Fruit fly (Drosophila melanogaster) whole organism, embryonic: Measurements from ENCODE around the gene mAChR-B.

Source experiments
- Bgb ChIP-seq: fragments of 200-800 bp; sonication (Bioruptor generic); IDR thresholded peaks from 2 replicates; pipeline ENCODE4 v1.3.6; 2022; ENCODE audit warnings: missing biosample characterization, missing genetic modification characterization; ENCODE audit not compliant: partially characterized antibody
- CG10274 ChIP-seq: fragments of 200-800 bp; sonication (Bioruptor generic); optimal IDR thresholded peaks from 3 replicates; lab custom pipeline; 2017; ENCODE audit warnings: missing biosample characterization, mild to moderate bottlenecking, missing genetic modification characterization
- CG12219 ChIP-seq: fragments of 200-800 bp; sonication (Bioruptor generic); optimal IDR thresholded peaks from 3 replicates; lab custom pipeline; 2018; ENCODE audit warnings: missing biosample characterization, mild to moderate bottlenecking, missing genetic modification characterization
- CG14710 ChIP-seq: fragments of 200-800 bp; sonication (Bioruptor generic); optimal IDR thresholded peaks from 3 replicates; lab custom pipeline; 2019; ENCODE audit warnings: missing biosample characterization, mild to moderate bottlenecking, missing genetic modification characterization, moderate library complexity
- CG15269 ChIP-seq: fragments of 200-800 bp; sonication (Bioruptor generic); optimal IDR thresholded peaks from 2 replicates; lab custom pipeline; 2018; ENCODE audit warnings: missing biosample characterization, mild to moderate bottlenecking, missing genetic modification characterization, moderate library complexity
- CG1529 ChIP-seq: fragments of 200-800 bp; sonication (Bioruptor generic); optimal IDR thresholded peaks from 3 replicates; lab custom pipeline; 2018; ENCODE audit warnings: missing biosample characterization, missing genetic modification characterization
- CG2678 ChIP-seq: fragments of 200-800 bp; sonication (Bioruptor generic); optimal IDR thresholded peaks from 3 replicates; lab custom pipeline; 2019; ENCODE audit warnings: missing biosample characterization, mild to moderate bottlenecking, missing genetic modification characterization, moderate library complexity
- CG32772 ChIP-seq: fragments of 200-800 bp; sonication (Bioruptor generic); IDR thresholded peaks from 2 replicates; pipeline ENCODE4 v1.3.6; 2022; ENCODE audit warnings: missing biosample characterization, missing genetic modification characterization
- CG4617 ChIP-seq: fragments of 200-800 bp; sonication (Bioruptor generic); optimal IDR thresholded peaks from 3 replicates; lab custom pipeline; 2016; ENCODE audit warnings: missing biosample characterization, missing genetic modification characterization, borderline replicate concordance
- CG6175 ChIP-seq: fragments of 200-800 bp; sonication (Bioruptor generic); IDR thresholded peaks from 3 replicates; pipeline ENCODE4 v1.3.6; 2022; ENCODE audit warnings: missing biosample characterization, missing genetic modification characterization
- CG6689 ChIP-seq: fragments of 200-800 bp; sonication (Bioruptor generic); IDR thresholded peaks from 2 replicates; pipeline ENCODE4 v1.3.6; 2022; ENCODE audit warnings: missing biosample characterization, missing genetic modification characterization
- CG7928 ChIP-seq: fragments of 200-800 bp; sonication (Bioruptor generic); optimal IDR thresholded peaks from 2 replicates; lab custom pipeline; 2017; ENCODE audit warnings: missing biosample characterization, mild to moderate bottlenecking, missing genetic modification characterization
- CG8765 ChIP-seq: fragments of 200-800 bp; sonication (Bioruptor generic); IDR thresholded peaks from 2 replicates; pipeline ENCODE4 v1.3.6; 2022; ENCODE audit warnings: missing biosample characterization, missing genetic modification characterization
- CG9609 ChIP-seq: fragments of 200-800 bp; sonication (Bioruptor generic); optimal IDR thresholded peaks from 3 replicates; lab custom pipeline; 2016; ENCODE audit warnings: missing biosample characterization, missing genetic modification characterization
- CG9797 ChIP-seq: fragments of 200-800 bp; sonication (Bioruptor generic); optimal IDR thresholded peaks from 3 replicates; lab custom pipeline; 2018; ENCODE audit warnings: missing biosample characterization, mild to moderate bottlenecking, missing genetic modification characterization
- CG9817 ChIP-seq: fragments of 200-800 bp; sonication (Bioruptor generic); optimal IDR thresholded peaks from 2 replicates; lab custom pipeline; 2018; ENCODE audit warnings: missing biosample characterization, mild to moderate bottlenecking, missing genetic modification characterization, moderate library complexity
- CG9932 ChIP-seq: fragments of 200-800 bp; sonication (Bioruptor generic); IDR thresholded peaks from 2 replicates; pipeline ENCODE4 v1.3.6; 2022; ENCODE audit warnings: missing biosample characterization, missing genetic modification characterization
- D19A ChIP-seq: fragments of 200-800 bp; optimal IDR thresholded peaks from 3 replicates; lab custom pipeline; 2019; ENCODE audit warnings: missing biosample characterization, mild to moderate bottlenecking, missing genetic modification characterization, moderate library complexity
- ERR ChIP-seq: fragments of 200-800 bp; sonication (Bioruptor generic); optimal IDR thresholded peaks from 2 replicates; lab custom pipeline; 2016; ENCODE audit warnings: missing biosample characterization, missing genetic modification characterization
- Ets65A ChIP-seq: fragments of 200-800 bp; sonication (Bioruptor generic); peaks from one replicate; lab custom pipeline; 2016; ENCODE audit warnings: missing biosample characterization, missing genetic modification characterization
- HmgD ChIP-seq: fragments of 200-800 bp; sonication (Bioruptor generic); optimal IDR thresholded peaks from 3 replicates; lab custom pipeline; 2016; ENCODE audit warnings: missing biosample characterization, missing genetic modification characterization
- Hr39 ChIP-seq: fragments of >200 bp; optimal IDR thresholded peaks from 2 replicates; lab custom pipeline; 2017
- MESR4 ChIP-seq: fragments of 200-800 bp; sonication (Bioruptor generic); optimal IDR thresholded peaks from 2 replicates; lab custom pipeline; 2018; ENCODE audit warnings: missing biosample characterization, mild to moderate bottlenecking, missing genetic modification characterization, moderate library complexity
- NC2β ChIP-seq: fragments of 200-800 bp; sonication (Bioruptor generic); optimal IDR thresholded peaks from 2 replicates; lab custom pipeline; 2016; ENCODE audit warnings: missing biosample characterization, missing genetic modification characterization
- Pdp1 ChIP-seq, 2 experiments: fragments of 200-800 bp; sonication (Bioruptor generic); optimal IDR thresholded peaks; 3 replicates each; lab custom pipeline; 2016; ENCODE audit warnings: missing biosample characterization in 2 of 2, missing genetic modification characterization in 2 of 2, mild to moderate bottlenecking in 1 of 2, moderate library complexity in 1 of 2
- Taf1 ChIP-seq: fragments of 200-800 bp; sonication (Bioruptor generic); IDR thresholded peaks from 2 replicates; pipeline ENCODE4 v1.3.6; 2022; ENCODE audit warnings: missing biosample characterization, missing genetic modification characterization
- ab ChIP-seq: fragments of 200-800 bp; sonication (Bioruptor generic); optimal IDR thresholded peaks from 2 replicates; lab custom pipeline; 2016; ENCODE audit warnings: missing biosample characterization, missing genetic modification characterization
- aop ChIP-seq: fragments of 200-800 bp; sonication (Bioruptor generic); IDR thresholded peaks from 2 replicates; pipeline ENCODE4 v1.3.6; 2022; ENCODE audit warnings: missing biosample characterization, missing genetic modification characterization
- ap ChIP-seq: fragments of 200-800 bp; sonication (Bioruptor generic); IDR thresholded peaks from 2 replicates; pipeline ENCODE4 v1.3.6; 2022; ENCODE audit warnings: missing biosample characterization, missing genetic modification characterization
- chinmo ChIP-seq: fragments of 200-800 bp; sonication (Bioruptor generic); IDR thresholded peaks from 4 replicates; pipeline ENCODE4 v1.3.6; 2022; ENCODE audit warnings: missing biosample characterization, missing genetic modification characterization; ENCODE audit not compliant: partially characterized antibody
- dati ChIP-seq: fragments of 200-800 bp; sonication (Bioruptor generic); IDR thresholded peaks from 2 replicates; pipeline ENCODE4 v1.3.6; 2022; ENCODE audit warnings: missing biosample characterization, missing genetic modification characterization
- ewg ChIP-seq: fragments of 200-800 bp; sonication (Bioruptor generic); optimal IDR thresholded peaks from 3 replicates; lab custom pipeline; 2017; ENCODE audit warnings: mild to moderate bottlenecking, missing biosample characterization, missing genetic modification reagents, missing genetic modification characterization
- fd64A ChIP-seq: fragments of 200-800 bp; sonication (Bioruptor generic); optimal IDR thresholded peaks from 3 replicates; lab custom pipeline; 2018; ENCODE audit warnings: missing biosample characterization, mild to moderate bottlenecking, missing genetic modification characterization
- fd96Cb ChIP-seq: fragments of 200-800 bp; sonication (Bioruptor generic); optimal IDR thresholded peaks from 2 replicates; lab custom pipeline; 2018; ENCODE audit warnings: missing biosample characterization, mild to moderate bottlenecking, missing genetic modification characterization, moderate library complexity
- gro ChIP-seq: fragments of 200-800 bp; sonication (Bioruptor generic); optimal IDR thresholded peaks from 2 replicates; lab custom pipeline; 2016; ENCODE audit warnings: missing biosample characterization, missing genetic modification characterization
- hkb ChIP-seq, 2 experiments: fragments of 200-800 bp in 1 of 2; fragments of >200 bp in 1 of 2; sonication (Bioruptor generic) in 1 of 2; IDR thresholded peaks in 1 of 2; optimal IDR thresholded peaks in 1 of 2; 2 replicates each; pipeline versions ENCODE4 v1.3.6 to Lab custom; 2017 to 2022; ENCODE audit warnings: missing biosample characterization in 1 of 2, missing genetic modification characterization in 1 of 2
- knrl ChIP-seq: fragments of 200-800 bp; sonication (Bioruptor generic); IDR thresholded peaks from 3 replicates; pipeline ENCODE4 v1.3.6; 2022; ENCODE audit warnings: missing biosample characterization, missing genetic modification characterization; ENCODE audit not compliant: partially characterized antibody
- lov ChIP-seq, 2 experiments: fragments of 200-800 bp in 1 of 2; fragments of >200 bp in 1 of 2; sonication (Bioruptor generic) in 1 of 2; IDR thresholded peaks in 1 of 2; optimal IDR thresholded peaks in 1 of 2; 2 replicates in 1 of 2; 3 replicates in 1 of 2; pipeline versions ENCODE4 v1.3.6 to Lab custom; 2017 to 2022; ENCODE audit warnings: missing biosample characterization in 1 of 2, missing genetic modification characterization in 1 of 2
- nmo ChIP-seq: fragments of 200-800 bp; sonication (Bioruptor generic); optimal IDR thresholded peaks from 2 replicates; lab custom pipeline; 2018; ENCODE audit warnings: missing biosample characterization, mild to moderate bottlenecking, missing genetic modification characterization, moderate library complexity
- onecut ChIP-seq: fragments of 200-800 bp; sonication (Bioruptor generic); IDR thresholded peaks from 2 replicates; pipeline ENCODE4 v1.3.6; 2022; ENCODE audit warnings: missing biosample characterization, missing genetic modification characterization
- p53 ChIP-seq: fragments of 200-800 bp; sonication (Bioruptor generic); optimal IDR thresholded peaks from 2 replicates; lab custom pipeline; 2016; ENCODE audit warnings: missing biosample characterization, missing genetic modification characterization
- pzg ChIP-seq: fragments of 200-800 bp; sonication (Bioruptor generic); optimal IDR thresholded peaks from 3 replicates; lab custom pipeline; 2018; ENCODE audit warnings: missing biosample characterization, mild to moderate bottlenecking, missing genetic modification characterization, moderate library complexity
- sens ChIP-seq: fragments of 200-800 bp; sonication (Bioruptor generic); peaks from one replicate; lab custom pipeline; 2016; ENCODE audit warnings: missing biosample characterization, missing genetic modification characterization
- sna ChIP-seq: fragments of 200-800 bp; sonication (Bioruptor generic); IDR thresholded peaks from 2 replicates; pipeline ENCODE4 v1.3.6; 2022; ENCODE audit warnings: missing biosample characterization, missing genetic modification characterization; ENCODE audit not compliant: partially characterized antibody
- sob ChIP-seq: fragments of 200-800 bp; sonication (Bioruptor generic); IDR thresholded peaks from 2 replicates; pipeline ENCODE4 v1.3.6; 2022; ENCODE audit warnings: missing biosample characterization, missing genetic modification characterization
- tap ChIP-seq: fragments of 200-800 bp; optimal IDR thresholded peaks from 3 replicates; lab custom pipeline; 2019; ENCODE audit warnings: missing biosample characterization, mild to moderate bottlenecking, missing genetic modification characterization, moderate library complexity
- usp ChIP-seq: fragments of >200 bp; optimal IDR thresholded peaks from 2 replicates; lab custom pipeline; 2017; ENCODE audit warnings: missing biosample characterization, missing genetic modification characterization
- vvl ChIP-seq: fragments of 200-800 bp; sonication (Bioruptor generic); IDR thresholded peaks from 2 replicates; pipeline ENCODE4 v1.3.6; 2022; ENCODE audit warnings: missing biosample characterization, missing genetic modification characterization

The mAChR-B gene

DNA sequence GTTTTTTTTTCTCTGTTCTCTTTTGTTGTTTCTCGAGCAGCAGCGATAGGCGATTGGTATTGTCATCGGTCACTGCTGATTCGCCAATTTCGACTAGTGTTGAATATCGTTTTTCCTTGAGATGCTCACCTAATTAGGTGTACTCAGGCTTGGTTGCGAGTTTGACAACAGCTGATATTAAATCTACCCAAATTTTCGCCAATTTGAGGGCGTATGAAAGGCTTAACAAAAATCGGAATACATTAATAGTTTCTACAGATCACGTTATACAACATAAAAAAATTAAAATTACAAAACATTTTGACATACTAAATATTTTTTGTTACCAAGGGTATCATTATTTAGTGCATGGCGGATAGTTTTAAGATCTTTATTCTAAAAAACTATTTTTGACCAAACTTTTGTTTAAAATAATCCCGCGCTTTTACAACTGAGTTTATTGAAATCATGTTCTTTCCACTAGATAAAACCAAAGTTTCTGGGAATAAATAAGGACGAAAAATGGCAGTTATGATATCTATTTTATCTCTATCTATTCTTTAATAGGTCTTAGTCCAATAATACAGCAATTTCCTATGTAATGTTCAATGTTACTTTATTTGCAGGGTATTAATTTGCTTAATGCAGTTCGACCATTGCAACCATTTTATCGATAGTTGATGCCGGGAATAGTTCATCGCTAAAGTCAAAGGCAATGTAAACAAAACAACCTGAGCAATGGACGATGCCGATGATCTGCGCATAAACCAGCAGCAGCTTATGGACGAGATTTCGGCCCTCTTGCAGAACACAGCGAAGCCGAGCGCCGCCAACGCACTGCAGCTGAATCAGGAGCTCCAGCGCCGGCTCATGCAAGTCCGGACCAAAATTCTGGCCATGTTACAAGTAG is 45.7 kb upstream of the mAChR-B start, which contains the start of the genes CG10435 and Pbp95 (continued):
- peak; percentile 87 for TF ChIP-seq sens (GFP tag; lab: Kevin White, UChicago)
- no peak for TF ChIP-seq CG9797 (GFP tag; lab: Kevin White, UChicago)
- TF ChIP-seq ERR (GFP tag; lab: Kevin White, UChicago): no peak
- TF ChIP-seq CG10274 (GFP tag; lab: Kevin White, UChicago): peak; percentile 34
- TF ChIP-seq pzg (GFP tag; lab: Kevin White, UChicago): peak; percentile 62
- no peak for TF ChIP-seq CG1529
- TF ChIP-seq CG9609 (GFP tag; lab: Kevin White, UChicago): peak; percentile 38
- TF ChIP-seq vvl: peak; percentile 82
- no peak for TF ChIP-seq CG4617
- peak; percentile 79 for TF ChIP-seq CG9932 (GFP tag; lab: Robert Waterston, UW)
- TF ChIP-seq hkb (optimal IDR thresholded peaks at IDR 0.05; lab: Kevin White, UChicago): no peak
- TF ChIP-seq hkb (GFP tag; IDR thresholded peaks at IDR 0.05; lab: Robert Waterston, UW): no peak
- TF ChIP-seq Hr39 (lab: Kevin White, UChicago): no peak
- peak; percentile 88 for TF ChIP-seq D19A
- peak; percentile 70 for TF ChIP-seq Ets65A
- no peak for TF ChIP-seq CG7928 (GFP tag; lab: Kevin White, UChicago)
- no peak for TF ChIP-seq usp (GFP tag; lab: Kevin White, UChicago)
- peak; percentile 60 for TF ChIP-seq CG6689 (GFP tag; lab: Robert Waterston, UW)
- no peak for TF ChIP-seq fd64A
- peak; percentile 72 for TF ChIP-seq sob (GFP tag; lab: Robert Waterston, UW)
- TF ChIP-seq onecut (GFP tag; lab: Robert Waterston, UW): no peak
- peak; percentile 62 for TF ChIP-seq gro (GFP tag; lab: Kevin White, UChicago)
- no peak for TF ChIP-seq CG15269 (tag; lab: Kevin White, UChicago)
- TF ChIP-seq Pdp1 (GFP tag; optimal IDR thresholded peaks at IDR 0.05; lab: Kevin White, UChicago): peak; percentile 67 to 68
- no peak for TF ChIP-seq tap
- no peak for TF ChIP-seq MESR4 (GFP tag; lab: Kevin White, UChicago)
- peak; percentile 57 for TF ChIP-seq sna (GFP tag; lab: Robert Waterston, UW)
- TF ChIP-seq HmgD (GFP tag; lab: Kevin White, UChicago): no peak
- TF ChIP-seq CG12219: no peak
- no peak for TF ChIP-seq ewg
- 0 out of 3 replicates have a peak, but pooled peaks have one; percentile 49 for TF ChIP-seq CG6175 (GFP tag; lab: Robert Waterston, UW)
- 0 out of 4 replicates have a peak, but pooled peaks have one; percentile 48 for TF ChIP-seq chinmo
- TF ChIP-seq Bgb (GFP tag; lab: Robert Waterston, UW): peak; percentile 50
- TF ChIP-seq ap (GFP tag; lab: Robert Waterston, UW): 0 out of 2 replicates have a peak, but pooled peaks have one; percentile 13
- TF ChIP-seq CG9817 (tag; lab: Kevin White, UChicago): peak; percentile 42
- TF ChIP-seq dati (GFP tag; lab: Robert Waterston, UW): no peak
- peak; percentile 24 for TF ChIP-seq p53 (GFP tag; lab: Kevin White, UChicago)
- peak; percentile 68 for TF ChIP-seq knrl (GFP tag; lab: Robert Waterston, UW)
- TF ChIP-seq ab: no peak
- TF ChIP-seq CG8765: no peak
- TF ChIP-seq aop: no peak
- peak; percentile 44 for TF ChIP-seq Taf1
- no peak for TF ChIP-seq CG2678 (tag; lab: Kevin White, UChicago)
- TF ChIP-seq NC2β (GFP tag; lab: Kevin White, UChicago): peak; percentile 45
- peak; percentile 60 for TF ChIP-seq nmo (GFP tag; lab: Kevin White, UChicago)
- peak; percentile 48 for TF ChIP-seq CG14710
- no peak for TF ChIP-seq lov (optimal IDR thresholded peaks at IDR 0.05; lab: Kevin White, UChicago)
- no peak for TF ChIP-seq lov (GFP tag; IDR thresholded peaks at IDR 0.05; lab: Robert Waterston, UW)
- peak; percentile 48; the same call in 1 of the 2 replicates for TF ChIP-seq CG32772 (GFP tag; lab: Robert Waterston, UW)
- TF ChIP-seq fd96Cb (tag; lab: Kevin White, UChicago): peak; percentile 1
